Worm (Caenorhabditis elegans) whole organism, L4 larva: ENCODE measurements around the gene F37H8.6.

Source experiments
- R02D3.7 ChIP-seq: fragments of 150-350 bp; sonication (generic microtip); optimal IDR thresholded peaks from 3 replicates; lab custom pipeline; 2014; ENCODE audit warnings: missing biosample characterization, missing genetic modification characterization
- ZK546.5 ChIP-seq, 2 experiments: sonication (generic microtip); optimal IDR thresholded peaks; 2 replicates each; lab custom pipeline; 2017; ENCODE audit warnings: missing biosample characterization in 2 of 2, missing genetic modification characterization in 2 of 2
- arid-1 ChIP-seq: fragments of 200-800 bp; sonication (Bioruptor generic); conservative IDR thresholded peaks from 2 replicates; pipeline ENCODE4 v1.3.6; 2022; ENCODE audit warnings: missing genetic modification reagents, missing genetic modification characterization, missing compliant biosample characterization
- dpl-1 ChIP-seq: fragments of 150-350 bp; optimal IDR thresholded peaks from 2 replicates; lab custom pipeline; 2014; ENCODE audit warnings: missing biosample characterization, missing genetic modification reagents, missing genetic modification characterization
- hlh-30 ChIP-seq: sonication (generic microtip); optimal IDR thresholded peaks from 2 replicates; lab custom pipeline; 2017; ENCODE audit warnings: antibody characterized with exemption, mild to moderate bottlenecking, missing genetic modification characterization, missing compliant biosample characterization; ENCODE audit not compliant: insufficient read depth
- lin-15B ChIP-seq: fragments of 150-350 bp; sonication (generic microtip); optimal IDR thresholded peaks from 3 replicates; lab custom pipeline; 2014; ENCODE audit warnings: missing biosample characterization, missing genetic modification characterization
- lir-3 ChIP-seq: sonication (generic microtip); optimal IDR thresholded peaks from 2 replicates; lab custom pipeline; 2016; ENCODE audit warnings: mild to moderate bottlenecking, missing genetic modification characterization, missing compliant biosample characterization
- mdt-29 ChIP-seq: fragments of 200-800 bp; sonication (Bioruptor generic); IDR thresholded peaks from 2 replicates; pipeline ENCODE4 v1.3.6; 2022; ENCODE audit warnings: missing genetic modification reagents, missing genetic modification characterization, missing compliant biosample characterization
- mxl-2 ChIP-seq: fragments of 200-800 bp; sonication (Bioruptor generic); conservative IDR thresholded peaks from 2 replicates; pipeline ENCODE4 v1.3.6; 2022; ENCODE audit warnings: missing genetic modification reagents, missing genetic modification characterization, missing compliant biosample characterization
- pha-4 ChIP-seq, 2 experiments: fragments of 150-350 bp in 1 of 2; fragments of 200-800 bp in 1 of 2; sonication (Bioruptor generic) in 1 of 2; IDR thresholded peaks in 1 of 2; optimal IDR thresholded peaks in 1 of 2; 2 replicates each; pipeline versions ENCODE4 v1.3.6 to Lab custom; 2014 to 2022; ENCODE audit warnings: missing genetic modification characterization in 2 of 2, missing genetic modification reagents in 2 of 2, missing biosample characterization in 1 of 2, missing compliant biosample characterization in 1 of 2
- saeg-2 ChIP-seq: fragments of 200-800 bp; sonication (Bioruptor generic); IDR thresholded peaks from 2 replicates; pipeline ENCODE4 v1.3.6; 2022; ENCODE audit warnings: missing genetic modification reagents, missing genetic modification characterization, missing compliant biosample characterization
- snpc-4 ChIP-seq: fragments of 150-350 bp; optimal IDR thresholded peaks from 2 replicates; lab custom pipeline; 2014; ENCODE audit warnings: missing biosample characterization, missing genetic modification characterization
- spr-1 ChIP-seq: sonication (generic microtip); optimal IDR thresholded peaks from 2 replicates; lab custom pipeline; 2016; ENCODE audit warnings: mild to moderate bottlenecking, missing genetic modification characterization, missing compliant biosample characterization
- ztf-11 ChIP-seq: fragments of 150-350 bp; optimal IDR thresholded peaks from 2 replicates; lab custom pipeline; 2014; ENCODE audit warnings: missing biosample characterization, missing genetic modification characterization

DNA sequence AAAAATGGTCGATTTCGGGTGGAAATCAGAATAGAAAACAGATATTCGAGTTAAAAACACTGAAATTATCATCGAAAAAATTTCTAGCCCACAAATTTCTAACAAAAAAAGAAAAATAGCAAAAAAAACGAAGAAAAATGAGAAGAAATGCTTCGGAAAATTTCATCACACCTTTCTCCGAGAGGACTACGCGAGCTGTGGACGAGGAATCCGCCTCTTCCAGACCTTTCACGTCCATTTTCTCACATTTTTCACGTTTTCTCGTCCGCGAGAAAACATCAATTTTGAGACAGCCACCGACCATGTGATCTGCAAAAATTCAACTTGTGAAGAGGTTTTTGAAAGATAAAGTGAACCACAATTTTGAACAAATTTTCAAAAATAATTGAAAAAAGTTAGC, 835 bp downstream of the F37H8.6 start:
- TF ChIP-seq ztf-11 (tag; lab: Kevin White, UChicago) (no peak), saeg-2 (no peak), dpl-1 (GFP tag; lab: Kevin White, UChicago) (no peak), mdt-29 (GFP tag; lab: Robert Waterston, UW) (no peak), snpc-4 (no peak), spr-1 (tag; lab: Kevin White, UChicago) (no peak), hlh-30 (tag; lab: Kevin White, UChicago) (peak; percentile 37), pha-4 (GFP tag; IDR thresholded peaks at IDR 0.05; lab: Robert Waterston, UW) (no peak), pha-4 (tag; optimal IDR thresholded peaks at IDR 0.05; lab: Kevin White, UChicago) (no peak), mxl-2 (GFP tag; lab: Robert Waterston, UW) (no peak), ZK546.5 (tag; optimal IDR thresholded peaks at IDR 0.05; lab: Kevin White, UChicago) (no peak), lir-3 (tag; lab: Kevin White, UChicago) (no peak), R02D3.7 (tag; lab: Kevin White, UChicago) (no peak), lin-15B (tag; lab: Kevin White, UChicago) (no peak), arid-1 (no peak)
